Fruit fly (Drosophila melanogaster) whole organism, embryonic: ENCODE results near the gene Bap111.

Experiments
- CG33213 ChIP-seq: fragments of 200-800 bp; sonication (Bioruptor generic); optimal IDR thresholded peaks from 3 replicates; lab custom pipeline; 2016; ENCODE audit warnings: missing biosample characterization, missing genetic modification characterization
- D19B ChIP-seq: fragments of 200-800 bp; sonication (Bioruptor generic); optimal IDR thresholded peaks from 2 replicates; lab custom pipeline; 2017; ENCODE audit warnings: missing biosample characterization, mild to moderate bottlenecking, missing genetic modification characterization
- Rfx ChIP-seq: fragments of 200-800 bp; sonication (Bioruptor generic); IDR thresholded peaks from 2 replicates; pipeline ENCODE4 v1.3.6; 2022; ENCODE audit warnings: missing biosample characterization, missing genetic modification characterization
- Usf ChIP-seq: fragments of 200-800 bp; sonication (Bioruptor generic); optimal IDR thresholded peaks from 2 replicates; lab custom pipeline; 2017; ENCODE audit warnings: missing genotype, missing biosample characterization, missing genetic modification characterization
- cad ChIP-seq: fragments of >200 bp; optimal IDR thresholded peaks from 2 replicates; lab custom pipeline; 2017; ENCODE audit warnings: missing biosample characterization, missing genetic modification characterization
- kni ChIP-seq: fragments of 200-800 bp; sonication (Bioruptor generic); optimal IDR thresholded peaks from 3 replicates; lab custom pipeline; 2017; ENCODE audit warnings: mild to moderate bottlenecking, missing biosample characterization, missing genetic modification reagents, missing genetic modification characterization
- mam ChIP-seq: fragments of 200-800 bp; sonication (Bioruptor generic); optimal IDR thresholded peaks from 3 replicates; lab custom pipeline; 2016; ENCODE audit warnings: missing biosample characterization, missing genetic modification characterization
- ro ChIP-seq: fragments of 200-800 bp; sonication (Bioruptor generic); IDR thresholded peaks from 2 replicates; pipeline ENCODE4 v1.3.6; 2022; ENCODE audit warnings: missing biosample characterization, missing genetic modification characterization
- sug ChIP-seq: fragments of 200-800 bp; optimal IDR thresholded peaks from 2 replicates; lab custom pipeline; 2019; ENCODE audit warnings: missing biosample characterization, mild to moderate bottlenecking, missing genetic modification characterization, moderate library complexity
- tap ChIP-seq: fragments of 200-800 bp; optimal IDR thresholded peaks from 3 replicates; lab custom pipeline; 2019; ENCODE audit warnings: missing biosample characterization, mild to moderate bottlenecking, missing genetic modification characterization, moderate library complexity
- ttk ChIP-seq: fragments of 200-800 bp; sonication (Bioruptor generic); IDR thresholded peaks from 2 replicates; pipeline ENCODE4 v2.1.2; 2022; ENCODE audit warnings: missing biosample characterization, missing genetic modification characterization

dm6 chrX:9120828-9121754, 28.0 kb upstream of the Bap111 start:
- TF ChIP-seq ro (GFP tag; lab: Robert Waterston, UW) (no peak), tap (tag; lab: Kevin White, UChicago) (no peak), cad (GFP tag; lab: Kevin White, UChicago) (no peak), kni (GFP tag; lab: Kevin White, UChicago) (no peak), Rfx (GFP tag; lab: Robert Waterston, UW) (peak; percentile 34; the same call in 1 of the 2 replicates), CG33213 (GFP tag; lab: Kevin White, UChicago) (no peak), D19B (GFP tag; lab: Kevin White, UChicago) (peak; percentile 81), sug (tag; lab: Kevin White, UChicago) (no peak), mam (GFP tag; lab: Kevin White, UChicago) (peak; percentile 47), ttk (GFP tag; lab: Robert Waterston, UW) (no peak), Usf (GFP tag; lab: Kevin White, UChicago) (no peak)
